Worm (Caenorhabditis elegans): ENCODE data around the gene lin-32.
A peak's percentile ranks its signal among the peaks of the same experiment; 100 is the strongest.

lin-32 gene

ce11 chrX:2226875-2227355 is 3.0 kb downstream of the lin-32 start (continued):
- peak; percentile 62 for TF ChIP-seq nfya-1 (tag; optimal IDR thresholded peaks at IDR 0.05)
- peak; percentile 78 for TF ChIP-seq che-1 (tag; optimal IDR thresholded peaks at IDR 0.05)
- TF ChIP-seq lin-11 (tag; optimal IDR thresholded peaks at IDR 0.05): peak; percentile 68
- peak; percentile 65 for TF ChIP-seq nhr-232 (tag; optimal IDR thresholded peaks at IDR 0.05)
- TF ChIP-seq pag-3 (tag; optimal IDR thresholded peaks at IDR 0.05; ENCODE audit: borderline replicate concordance): peak; percentile 55
- no peak for TF ChIP-seq unc-55 (GFP tag; optimal IDR thresholded peaks at IDR 0.05)
- TF ChIP-seq ceh-31 (tag; optimal IDR thresholded peaks at IDR 0.05): peak; percentile 75
- TF ChIP-seq unc-3 (GFP tag; conservative IDR thresholded peaks at IDR 0.05): peak; percentile 76
- peak; percentile 66 for TF ChIP-seq unc-3 (tag; optimal IDR thresholded peaks at IDR 0.05)
- TF ChIP-seq K02D7.2 (tag; optimal IDR thresholded peaks at IDR 0.05): peak; percentile 44
- TF ChIP-seq ttx-3 (tag; optimal IDR thresholded peaks at IDR 0.05): peak; percentile 67
- TF ChIP-seq unc-42 (tag; optimal IDR thresholded peaks at IDR 0.05): peak; percentile 54
- TF ChIP-seq hlh-8 (tag; optimal IDR thresholded peaks at IDR 0.05): peak; percentile 9
- peak; percentile 81 for TF ChIP-seq C38D4.7 (GFP tag; optimal IDR thresholded peaks at IDR 0.05)
- no peak for TF ChIP-seq pros-1 (tag; optimal IDR thresholded peaks at IDR 0.05)
- peak; percentile 52 for TF ChIP-seq odd-2 (tag; optimal IDR thresholded peaks at IDR 0.05)
- peak; percentile 63 for TF ChIP-seq F13H6.1 (tag; optimal IDR thresholded peaks at IDR 0.05)
- peak; percentile 72 for TF ChIP-seq gmeb-2 (tag; optimal IDR thresholded peaks at IDR 0.05)
- TF ChIP-seq madf-2 (tag; optimal IDR thresholded peaks at IDR 0.05): peak; percentile 53
- TF ChIP-seq dve-1 (tag; optimal IDR thresholded peaks at IDR 0.05): peak; percentile 75
- TF ChIP-seq sdc-2 (tag; optimal IDR thresholded peaks at IDR 0.05): peak; percentile 82
- TF ChIP-seq ceh-18 (tag; optimal IDR thresholded peaks at IDR 0.05): peak; percentile 75
- TF ChIP-seq pha-4 (tag; optimal IDR thresholded peaks at IDR 0.05): no peak
- peak; percentile 73 for TF ChIP-seq fkh-6 (tag; optimal IDR thresholded peaks at IDR 0.05)
- peak; percentile 52 for TF ChIP-seq npax-4 (tag; optimal IDR thresholded peaks at IDR 0.05)
- peak; percentile 78 for TF ChIP-seq C08G9.2 (tag; optimal IDR thresholded peaks at IDR 0.05)
- TF ChIP-seq dmd-4 (tag; optimal IDR thresholded peaks at IDR 0.05; ENCODE audit: borderline replicate concordance): peak; percentile 58
- peak; percentile 50 for TF ChIP-seq rnt-1 (tag; optimal IDR thresholded peaks at IDR 0.05)
- peak; percentile 59 for TF ChIP-seq ztf-16 (tag; optimal IDR thresholded peaks at IDR 0.05)
- TF ChIP-seq ref-2 (tag; optimal IDR thresholded peaks at IDR 0.05): peak; percentile 52
- TF ChIP-seq ceh-22 (tag; optimal IDR thresholded peaks at IDR 0.05): no peak
- no peak for TF ChIP-seq pax-1 (tag; optimal IDR thresholded peaks at IDR 0.05)
- TF ChIP-seq syd-9 (tag; optimal IDR thresholded peaks at IDR 0.05): peak; percentile 78
- TF ChIP-seq pqm-1 (tag; optimal IDR thresholded peaks at IDR 0.05): no peak
- TF ChIP-seq unc-86 (tag; optimal IDR thresholded peaks at IDR 0.05): no peak

ce11 chrX:2220850-2221249 is 9.1 kb downstream of the lin-32 start, which contains the start of gene hex-1:
hex-1 (plus strand) TSS chrX:2221150.
- no peak for TF ChIP-seq unc-86 (tag; optimal IDR thresholded peaks at IDR 0.05)
- TF ChIP-seq hlh-8 (tag; optimal IDR thresholded peaks at IDR 0.05): no peak
- TF ChIP-seq unc-42 (tag; optimal IDR thresholded peaks at IDR 0.05): no peak

- TF ChIP-seq pros-1 (tag; optimal IDR thresholded peaks at IDR 0.05) (no peak), ceh-19 (GFP tag; optimal IDR thresholded peaks at IDR 0.05) (no peak), ceh-24 (tag; optimal IDR thresholded peaks at IDR 0.05) (no peak), unc-86 (tag; optimal IDR thresholded peaks at IDR 0.05) (no peak), ref-2 (tag; optimal IDR thresholded peaks at IDR 0.05) (no peak), pha-2 (tag; optimal IDR thresholded peaks at IDR 0.05) (no peak), hlh-30 (tag; optimal IDR thresholded peaks at IDR 0.05; ENCODE audit: insufficient read depth) (no peak), ceh-2 (tag; optimal IDR thresholded peaks at IDR 0.05) (no peak), ceh-48 (tag; optimal IDR thresholded peaks at IDR 0.05) (no peak), Y22D7AL.16 (tag; optimal IDR thresholded peaks at IDR 0.05) (no peak), hlh-13 (GFP tag; optimal IDR thresholded peaks at IDR 0.05) (no peak), dve-1 (tag; optimal IDR thresholded peaks at IDR 0.05) (no peak)
Observed at ce11 chrX:2219453-2219852, 10.5 kb downstream of the lin-32 start.
